Worm (Caenorhabditis elegans): ENCODE data around the gene pes-23.

pes-23 gene

DNA sequence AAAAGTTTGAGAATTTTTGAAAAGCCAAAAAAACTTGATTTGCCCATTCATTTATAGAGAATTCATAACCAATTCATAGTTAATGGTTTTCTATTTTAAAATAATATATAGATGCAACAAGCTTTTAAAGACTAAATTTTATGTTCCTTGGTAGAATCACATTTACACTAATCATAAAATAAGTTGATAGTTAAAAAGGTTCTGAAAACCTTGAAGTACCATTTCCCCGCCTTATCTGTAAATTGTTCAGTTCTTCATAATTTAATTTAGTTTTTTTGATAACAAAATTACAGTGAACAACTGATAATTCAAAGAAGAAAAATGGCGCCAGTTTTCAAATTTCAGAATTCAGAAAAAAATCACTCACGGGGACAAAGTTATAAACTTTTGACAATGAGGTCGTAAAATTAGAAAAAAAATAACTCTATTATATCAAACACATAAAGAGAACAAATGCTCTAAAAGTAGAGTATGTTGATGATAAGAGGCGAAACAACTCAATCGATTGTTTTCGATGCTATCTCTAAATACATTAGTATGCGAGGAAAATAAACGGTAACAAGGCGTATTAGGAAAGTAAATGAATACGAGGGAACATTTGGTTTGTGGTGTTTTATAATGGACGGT, 15.8 kb upstream of the pes-23 start, which contains the start of gene F41C6.7:
Gene F41C6.7 (minus strand): TSS at position 51 of the 627 bp plus-strand sequence.
- TF ChIP-seq elt-2 (tag; optimal IDR thresholded peaks at IDR 0.05) (peak; percentile 25), ceh-24 (tag; optimal IDR thresholded peaks at IDR 0.05) (no peak), nhr-232 (tag; optimal IDR thresholded peaks at IDR 0.05) (no peak), ztf-16 (tag; optimal IDR thresholded peaks at IDR 0.05) (no peak), ttx-3 (tag; optimal IDR thresholded peaks at IDR 0.05) (no peak), unc-55 (GFP tag; optimal IDR thresholded peaks at IDR 0.05) (no peak), fkh-10 (GFP tag; optimal IDR thresholded peaks at IDR 0.05) (no peak)

DNA sequence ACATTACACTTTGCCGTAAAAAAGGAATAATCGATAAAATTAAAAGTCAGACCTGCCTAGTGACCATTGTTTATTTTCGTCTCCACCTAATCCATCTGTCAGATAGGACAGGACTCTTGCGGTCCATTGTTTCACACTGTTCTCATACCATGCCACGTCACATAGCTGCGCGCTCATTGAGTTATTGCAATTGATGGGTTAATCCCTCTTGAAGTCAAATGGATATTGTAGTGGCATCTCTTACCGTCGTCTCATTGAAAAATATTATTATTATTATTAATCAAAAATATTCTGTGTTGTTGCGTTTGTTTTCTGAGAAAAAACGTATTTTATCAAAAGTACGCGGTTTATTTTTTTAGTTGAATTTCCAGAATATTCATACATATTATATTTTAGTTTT, 13.0 kb upstream of the pes-23 start:
- no peak for TF ChIP-seq nfya-1 (tag; optimal IDR thresholded peaks at IDR 0.05)
- TF ChIP-seq npax-4 (tag; optimal IDR thresholded peaks at IDR 0.05): no peak
- TF ChIP-seq sox-2 (GFP tag; IDR thresholded peaks at IDR 0.05): no peak
- no peak for TF ChIP-seq ztf-16 (tag; optimal IDR thresholded peaks at IDR 0.05)
- TF ChIP-seq che-1 (tag; optimal IDR thresholded peaks at IDR 0.05): no peak
- no peak for TF ChIP-seq Y22D7AL.16 (tag; optimal IDR thresholded peaks at IDR 0.05)
- TF ChIP-seq lin-11 (tag; optimal IDR thresholded peaks at IDR 0.05): no peak
- TF ChIP-seq ceh-45 (GFP tag; IDR thresholded peaks at IDR 0.05): no peak
- no peak for TF ChIP-seq K09A11.1 (tag; optimal IDR thresholded peaks at IDR 0.05; ENCODE audit: insufficient read depth)
- no peak for TF ChIP-seq ceh-30 (tag; optimal IDR thresholded peaks at IDR 0.05)
- TF ChIP-seq ceh-14 (tag; optimal IDR thresholded peaks at IDR 0.05): no peak
- TF ChIP-seq fax-1 (tag; optimal IDR thresholded peaks at IDR 0.05): no peak
- TF ChIP-seq mec-3 (tag; optimal IDR thresholded peaks at IDR 0.05; ENCODE audit: borderline replicate concordance): no peak

- TF ChIP-seq eyg-1 (tag; optimal IDR thresholded peaks at IDR 0.05): no peak
- no peak for TF ChIP-seq lim-6 (tag; optimal IDR thresholded peaks at IDR 0.05)
- no peak for TF ChIP-seq pros-1 (tag; optimal IDR thresholded peaks at IDR 0.05)
- TF ChIP-seq zip-5 (tag; optimal IDR thresholded peaks at IDR 0.05): no peak
- no peak for TF ChIP-seq T23F11.4 (GFP tag; optimal IDR thresholded peaks at IDR 0.05)
- no peak for TF ChIP-seq unc-86 (tag; optimal IDR thresholded peaks at IDR 0.05)
- no peak for TF ChIP-seq madf-2 (tag; optimal IDR thresholded peaks at IDR 0.05)
- TF ChIP-seq ceh-34 (tag; optimal IDR thresholded peaks at IDR 0.05): no peak
- no peak for TF ChIP-seq ztf-16 (tag; optimal IDR thresholded peaks at IDR 0.05)
- no peak for TF ChIP-seq elt-2 (tag; optimal IDR thresholded peaks at IDR 0.05)
- TF ChIP-seq pha-4 (tag; optimal IDR thresholded peaks at IDR 0.05): no peak
- no peak for TF ChIP-seq unc-3 (GFP tag; conservative IDR thresholded peaks at IDR 0.05)
- TF ChIP-seq unc-3 (tag; optimal IDR thresholded peaks at IDR 0.05): no peak
- no peak for TF ChIP-seq nhr-11 (tag; optimal IDR thresholded peaks at IDR 0.05)
- no peak for TF ChIP-seq che-1 (tag; optimal IDR thresholded peaks at IDR 0.05)
- no peak for TF ChIP-seq ceh-9 (tag; optimal IDR thresholded peaks at IDR 0.05)
- TF ChIP-seq C08G9.2 (tag; optimal IDR thresholded peaks at IDR 0.05): no peak
- TF ChIP-seq ceh-31 (tag; optimal IDR thresholded peaks at IDR 0.05): no peak
- no peak for TF ChIP-seq ceh-48 (tag; optimal IDR thresholded peaks at IDR 0.05)
Measured at ce11 chrX:6889374-6889773, 11.8 kb upstream of the pes-23 start, which contains the start of gene unc-6. TSS of gene unc-6 (plus strand) at chrX:6889674.

- TF ChIP-seq ceh-24 (tag; optimal IDR thresholded peaks at IDR 0.05) (no peak), unc-42 (tag; optimal IDR thresholded peaks at IDR 0.05) (peak; percentile 49), ceh-31 (tag; optimal IDR thresholded peaks at IDR 0.05) (peak; percentile 40), fkh-10 (GFP tag; optimal IDR thresholded peaks at IDR 0.05) (no peak), C08G9.2 (tag; optimal IDR thresholded peaks at IDR 0.05) (no peak)
Measured at ce11 chrX:6893074-6893473, 8.1 kb upstream of the pes-23 start.

Data from whole organism, late embryonic.